Worm (Caenorhabditis elegans): ENCODE data around the gene srz-14.

- TF ChIP-seq fkh-10 (GFP tag; optimal IDR thresholded peaks at IDR 0.05), result no peak
- TF ChIP-seq mef-2 (tag; optimal IDR thresholded peaks at IDR 0.05), result no peak
- TF ChIP-seq fkh-8 (tag; optimal IDR thresholded peaks at IDR 0.05), result no peak
- no peak for TF ChIP-seq nhr-11 (tag; optimal IDR thresholded peaks at IDR 0.05)
- TF ChIP-seq mab-9 (GFP tag; IDR thresholded peaks at IDR 0.05), result no peak
- no peak for TF ChIP-seq snpc-4 (tag; optimal IDR thresholded peaks at IDR 0.05)
- no peak for TF ChIP-seq swsn-7 (tag; optimal IDR thresholded peaks at IDR 0.05)
- no peak for TF ChIP-seq dpl-1 (GFP tag; optimal IDR thresholded peaks at IDR 0.05)
- TF ChIP-seq unc-30 (tag; optimal IDR thresholded peaks at IDR 0.05), result no peak
These were observed 35.1 kb downstream of the srz-14 start, which contains the start of gene F11A5.15 for ce11 chrV:16218522-16218921.

All from whole organism, L1 larva.